Fruit fly (Drosophila melanogaster) whole organism, embryonic: ENCODE results near the gene CG14868.

ENCODE experiments used
- Atf3 ChIP-seq: fragments of 200-800 bp; sonication (Bioruptor generic); optimal IDR thresholded peaks from 3 replicates; lab custom pipeline; 2016; ENCODE audit warnings: missing biosample characterization, missing genetic modification characterization
- CG10431 ChIP-seq: fragments of 200-800 bp; sonication (Bioruptor generic); optimal IDR thresholded peaks from 3 replicates; lab custom pipeline; 2018; ENCODE audit warnings: missing biosample characterization, mild to moderate bottlenecking, missing genetic modification characterization
- CG10654 ChIP-seq: fragments of 200-800 bp; sonication (Bioruptor generic); optimal IDR thresholded peaks from 2 replicates; lab custom pipeline; 2016; ENCODE audit warnings: missing biosample characterization, missing genetic modification characterization
- CG16863 ChIP-seq: fragments of 200-800 bp; sonication (Bioruptor generic); optimal IDR thresholded peaks from 3 replicates; lab custom pipeline; 2016; ENCODE audit warnings: missing biosample characterization, missing genetic modification characterization
- CG17385 ChIP-seq: fragments of 200-800 bp; sonication (Bioruptor generic); optimal IDR thresholded peaks from 3 replicates; lab custom pipeline; 2018; ENCODE audit warnings: missing biosample characterization, mild to moderate bottlenecking, missing genetic modification characterization
- CG2889 ChIP-seq: fragments of 200-800 bp; sonication (Bioruptor generic); IDR thresholded peaks from 3 replicates; pipeline ENCODE4 v1.3.6; 2022; ENCODE audit warnings: missing biosample characterization, missing genetic modification characterization
- CG3407 ChIP-seq: fragments of 200-800 bp; sonication (Bioruptor generic); optimal IDR thresholded peaks from 2 replicates; lab custom pipeline; 2018; ENCODE audit warnings: missing biosample characterization, mild to moderate bottlenecking, missing genetic modification characterization
- CG4617 ChIP-seq: fragments of 200-800 bp; sonication (Bioruptor generic); optimal IDR thresholded peaks from 3 replicates; lab custom pipeline; 2016; ENCODE audit warnings: missing biosample characterization, missing genetic modification characterization, borderline replicate concordance
- CG4854 ChIP-seq: fragments of 200-800 bp; sonication (Bioruptor generic); optimal IDR thresholded peaks from 2 replicates; lab custom pipeline; 2016; ENCODE audit warnings: missing biosample characterization, missing genetic modification characterization, inconsistent platforms
- CG5953 ChIP-seq: fragments of 200-800 bp; sonication (Bioruptor generic); IDR thresholded peaks from 2 replicates; pipeline ENCODE4 v1.3.6; 2022; ENCODE audit warnings: missing biosample characterization, missing genetic modification characterization
- CG6254 ChIP-seq: fragments of 200-800 bp; sonication (Bioruptor generic); optimal IDR thresholded peaks from 3 replicates; lab custom pipeline; 2017; ENCODE audit warnings: mild to moderate bottlenecking, missing biosample characterization, missing genetic modification reagents, missing genetic modification characterization
- CG6791 ChIP-seq: fragments of 200-800 bp; sonication (Bioruptor generic); IDR thresholded peaks from 3 replicates; pipeline ENCODE4 v1.3.6; 2022; ENCODE audit warnings: missing biosample characterization, missing genetic modification characterization; ENCODE audit not compliant: partially characterized antibody
- CG6854 ChIP-seq: fragments of 200-800 bp; sonication (Bioruptor generic); optimal IDR thresholded peaks from 3 replicates; lab custom pipeline; 2017; ENCODE audit warnings: missing biosample characterization, mild to moderate bottlenecking, missing genetic modification characterization
- CG8944 ChIP-seq: fragments of 200-800 bp; sonication (Bioruptor generic); optimal IDR thresholded peaks from 3 replicates; lab custom pipeline; 2016; ENCODE audit warnings: missing biosample characterization, missing genetic modification characterization
- CG9817 ChIP-seq: fragments of 200-800 bp; sonication (Bioruptor generic); optimal IDR thresholded peaks from 2 replicates; lab custom pipeline; 2018; ENCODE audit warnings: missing biosample characterization, mild to moderate bottlenecking, missing genetic modification characterization, moderate library complexity
- CG9876 ChIP-seq: fragments of 200-800 bp; sonication (Bioruptor generic); optimal IDR thresholded peaks from 2 replicates; lab custom pipeline; 2016; ENCODE audit warnings: missing biosample characterization, missing genetic modification characterization
- CHES-1-like ChIP-seq: fragments of 200-800 bp; sonication (Bioruptor generic); optimal IDR thresholded peaks from 2 replicates; lab custom pipeline; 2016; ENCODE audit warnings: missing biosample characterization, missing genetic modification characterization
- CkIIα-i1 ChIP-seq: fragments of 200-800 bp; sonication (Bioruptor generic); IDR thresholded peaks from 2 replicates; pipeline ENCODE4 v1.3.6; 2022; ENCODE audit warnings: missing biosample characterization, missing genetic modification characterization
- E2f1 ChIP-seq: fragments of 200-800 bp; sonication (Bioruptor generic); IDR thresholded peaks from 2 replicates; pipeline ENCODE4 v1.3.6; 2022; ENCODE audit warnings: missing biosample characterization, missing genetic modification characterization
- Hr3 ChIP-seq: fragments of 200-800 bp; sonication (Bioruptor generic); optimal IDR thresholded peaks from 3 replicates; lab custom pipeline; 2016; ENCODE audit warnings: missing biosample characterization, missing genetic modification characterization
- NFAT ChIP-seq: fragments of 200-800 bp; sonication (Bioruptor generic); IDR thresholded peaks from 2 replicates; pipeline ENCODE4 v1.3.6; 2022; ENCODE audit warnings: missing biosample characterization, missing genetic modification characterization
- PHDP ChIP-seq: fragments of 200-800 bp; sonication (Bioruptor generic); optimal IDR thresholded peaks from 3 replicates; lab custom pipeline; 2018; ENCODE audit warnings: missing biosample characterization, mild to moderate bottlenecking, missing genetic modification characterization, moderate library complexity
- Pdp1 ChIP-seq, 2 experiments: fragments of 200-800 bp; sonication (Bioruptor generic); optimal IDR thresholded peaks; 3 replicates each; lab custom pipeline; 2016; ENCODE audit warnings: missing biosample characterization in 2 of 2, missing genetic modification characterization in 2 of 2, mild to moderate bottlenecking in 1 of 2, moderate library complexity in 1 of 2
- Ssrp ChIP-seq: fragments of 200-800 bp; sonication (Bioruptor generic); optimal IDR thresholded peaks from 2 replicates; lab custom pipeline; 2018; ENCODE audit warnings: missing biosample characterization, mild to moderate bottlenecking, missing genetic modification characterization, moderate library complexity
- Stat92E ChIP-seq, 3 experiments: fragments of >200 bp in 2 of 3; fragments of 200-800 bp in 1 of 3; sonication (Bioruptor generic) in 1 of 3; optimal IDR thresholded peaks; 2 replicates each; lab custom pipeline; 2017 to 2019; ENCODE audit warnings: missing biosample characterization in 3 of 3, missing genetic modification characterization in 3 of 3, mild to moderate bottlenecking in 1 of 3, moderate library complexity in 1 of 3
- amos ChIP-seq: fragments of 200-800 bp; sonication (Bioruptor generic); IDR thresholded peaks from 2 replicates; pipeline ENCODE4 v1.3.6; 2022; ENCODE audit warnings: missing biosample characterization, missing genetic modification characterization; ENCODE audit not compliant: partially characterized antibody
- cato ChIP-seq: fragments of 200-800 bp; sonication (Bioruptor generic); optimal IDR thresholded peaks from 2 replicates; lab custom pipeline; 2016; ENCODE audit warnings: missing biosample characterization, missing genetic modification characterization, borderline replicate concordance
- croc ChIP-seq: fragments of 200-800 bp; sonication (Bioruptor generic); conservative IDR thresholded peaks from 3 replicates; pipeline ENCODE4 v1.3.6; 2022; ENCODE audit warnings: missing biosample characterization, missing genetic modification characterization
- crol ChIP-seq: fragments of 200-800 bp; sonication (Bioruptor generic); IDR thresholded peaks from 2 replicates; pipeline ENCODE4 v1.3.6; 2022; ENCODE audit warnings: missing biosample characterization, missing genetic modification characterization
- gfzf ChIP-seq: fragments of 200-800 bp; sonication (Bioruptor generic); optimal IDR thresholded peaks from 2 replicates; lab custom pipeline; 2016; ENCODE audit warnings: missing biosample characterization, mild to moderate bottlenecking, missing genetic modification characterization, moderate library complexity
- insv ChIP-seq, 2 experiments: fragments of 200-800 bp; sonication (Bioruptor generic); optimal IDR thresholded peaks; 3 replicates each; lab custom pipeline; 2016 to 2018; ENCODE audit warnings: missing biosample characterization in 2 of 2, missing genetic modification characterization in 2 of 2
- kay ChIP-seq: fragments of 200-800 bp; sonication (Bioruptor generic); optimal IDR thresholded peaks from 2 replicates; lab custom pipeline; 2016; ENCODE audit warnings: missing biosample characterization, missing genetic modification characterization
- ken ChIP-seq: fragments of 200-800 bp; sonication (Bioruptor generic); IDR thresholded peaks from 3 replicates; pipeline ENCODE4 v1.3.6; 2022; ENCODE audit warnings: missing biosample characterization, missing genetic modification characterization
- nom ChIP-seq: fragments of 200-800 bp; sonication (Bioruptor generic); optimal IDR thresholded peaks from 2 replicates; lab custom pipeline; 2017; ENCODE audit warnings: missing biosample characterization, missing genetic modification characterization, mild to moderate bottlenecking, moderate library complexity, missing genetic modification reagents
- org-1 ChIP-seq: fragments of 200-800 bp; sonication (Bioruptor generic); optimal IDR thresholded peaks from 2 replicates; lab custom pipeline; 2017; ENCODE audit warnings: missing biosample characterization, missing genetic modification characterization
- pan ChIP-seq, 4 experiments: fragments of >200 bp in 3 of 4; fragments of 200-800 bp in 1 of 4; sonication (Bioruptor generic) in 1 of 4; optimal IDR thresholded peaks in 3 of 4; IDR thresholded peaks in 1 of 4; 2 replicates each; pipeline versions ENCODE4 v1.3.6 to Lab custom; 2017 to 2022; ENCODE audit warnings: missing biosample characterization in 2 of 4, missing genetic modification characterization in 2 of 4, mixed read lengths in 1 of 4
- pb ChIP-seq: fragments of 200-800 bp; sonication (Bioruptor generic); optimal IDR thresholded peaks from 3 replicates; lab custom pipeline; 2016; ENCODE audit warnings: missing biosample characterization, missing genetic modification characterization
- prd ChIP-seq, 3 experiments: fragments of >200 bp in 2 of 3; fragments of 200-800 bp in 1 of 3; sonication (Bioruptor generic) in 1 of 3; optimal IDR thresholded peaks in 2 of 3; IDR thresholded peaks in 1 of 3; 2 replicates in 2 of 3; 3 replicates in 1 of 3; pipeline versions ENCODE4 v1.3.6 to Lab custom; 2017 to 2022; ENCODE audit warnings: missing biosample characterization in 1 of 3, missing genetic modification characterization in 1 of 3
- pzg ChIP-seq: fragments of 200-800 bp; sonication (Bioruptor generic); optimal IDR thresholded peaks from 3 replicates; lab custom pipeline; 2018; ENCODE audit warnings: missing biosample characterization, mild to moderate bottlenecking, missing genetic modification characterization, moderate library complexity
- ranshi ChIP-seq: fragments of 200-800 bp; sonication (Bioruptor generic); IDR thresholded peaks from 2 replicates; pipeline ENCODE4 v1.3.6; 2022; ENCODE audit warnings: missing biosample characterization, missing genetic modification characterization
- sisA ChIP-seq: fragments of 200-800 bp; sonication (Bioruptor generic); IDR thresholded peaks from 2 replicates; pipeline ENCODE4 v1.3.6; 2022; ENCODE audit warnings: missing biosample characterization, missing genetic modification characterization
- sob ChIP-seq: fragments of 200-800 bp; sonication (Bioruptor generic); IDR thresholded peaks from 2 replicates; pipeline ENCODE4 v1.3.6; 2022; ENCODE audit warnings: missing biosample characterization, missing genetic modification characterization
- sqz ChIP-seq: fragments of 200-800 bp; sonication (Bioruptor generic); optimal IDR thresholded peaks from 3 replicates; lab custom pipeline; 2018; ENCODE audit warnings: missing biosample characterization, mild to moderate bottlenecking, missing genetic modification characterization
- twi ChIP-seq: fragments of 200-800 bp; optimal IDR thresholded peaks from 2 replicates; lab custom pipeline; 2019; ENCODE audit warnings: missing biosample characterization, mild to moderate bottlenecking, missing genetic modification characterization, moderate library complexity
- tx ChIP-seq: fragments of 200-800 bp; sonication (Bioruptor generic); optimal IDR thresholded peaks from 2 replicates; lab custom pipeline; 2016; ENCODE audit warnings: missing biosample characterization, missing genetic modification characterization
- unc-4 ChIP-seq: fragments of 200-800 bp; sonication (Bioruptor generic); IDR thresholded peaks from 2 replicates; pipeline ENCODE4 v1.3.6; 2022; ENCODE audit warnings: missing biosample characterization, missing genetic modification characterization; ENCODE audit not compliant: partially characterized antibody
- vvl ChIP-seq: fragments of 200-800 bp; sonication (Bioruptor generic); IDR thresholded peaks from 2 replicates; pipeline ENCODE4 v1.3.6; 2022; ENCODE audit warnings: missing biosample characterization, missing genetic modification characterization
- zf30C ChIP-seq: fragments of 200-800 bp; sonication (Bioruptor generic); optimal IDR thresholded peaks from 3 replicates; lab custom pipeline; 2018; ENCODE audit warnings: missing biosample characterization, mild to moderate bottlenecking, missing genetic modification characterization

The CG14868 gene

DNA sequence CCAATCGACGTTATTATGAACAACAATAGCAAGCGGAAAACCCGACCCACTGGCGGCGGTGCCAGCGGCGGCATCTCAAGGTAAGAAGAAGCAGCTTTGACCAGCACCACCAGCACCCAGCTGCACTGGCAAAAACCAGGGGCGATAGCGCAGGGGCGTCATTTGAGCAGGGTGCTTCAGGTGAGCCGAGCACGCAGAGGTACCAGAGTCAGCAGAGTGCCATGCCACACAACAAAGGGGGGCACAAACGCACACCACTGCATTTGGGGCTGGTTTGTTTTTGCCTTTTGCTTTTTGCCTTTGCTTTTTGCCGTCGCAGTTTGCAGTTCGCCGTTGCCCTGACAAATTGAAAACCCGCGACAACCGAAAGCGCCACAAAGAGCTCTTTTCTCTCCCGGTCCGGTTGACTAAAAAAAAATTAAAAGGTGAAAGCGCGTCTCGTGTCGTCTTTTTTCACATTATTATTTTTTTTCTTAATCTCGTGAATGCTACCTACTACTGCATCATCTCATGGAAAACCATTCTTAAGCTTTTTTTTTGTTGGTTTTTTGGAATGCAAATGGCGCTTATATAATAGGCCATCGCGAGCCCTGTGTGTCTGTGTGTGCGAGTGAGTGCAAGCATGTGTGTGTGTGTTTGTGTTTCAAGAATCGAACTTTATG lies 39.5 kb upstream of the CG14868 start (continued):
- no peak for TF ChIP-seq prd (optimal IDR thresholded peaks at IDR 0.05; lab: Kevin White, UChicago)
- peak; percentile 23; the same call in 1 of the 3 replicates for TF ChIP-seq prd (GFP tag; IDR thresholded peaks at IDR 0.05; lab: Robert Waterston, UW)
- no peak for TF ChIP-seq insv (GFP tag; optimal IDR thresholded peaks at IDR 0.05; lab: Kevin White, UChicago)
- TF ChIP-seq org-1 (GFP tag; lab: Kevin White, UChicago) = no peak
- TF ChIP-seq NFAT = no peak
- no peak for TF ChIP-seq CG9817 (tag; lab: Kevin White, UChicago)
- TF ChIP-seq sisA (GFP tag; lab: Robert Waterston, UW) = peak; percentile 41; the same call in 1 of the 2 replicates
- TF ChIP-seq CG10431 (GFP tag; lab: Kevin White, UChicago) = peak; percentile 22
- no peak for TF ChIP-seq CG9876 (GFP tag; lab: Kevin White, UChicago)
- TF ChIP-seq pb (GFP tag; lab: Kevin White, UChicago) = no peak
- 0 out of 2 replicates have a peak, but pooled peaks have one; percentile 17 for TF ChIP-seq sob (GFP tag; lab: Robert Waterston, UW)
- no peak for TF ChIP-seq ranshi
- no peak for TF ChIP-seq gfzf
- no peak for TF ChIP-seq CG10654 (GFP tag; lab: Kevin White, UChicago)
- TF ChIP-seq pan (optimal IDR thresholded peaks at IDR 0.05; lab: Kevin White, UChicago) = no peak
- peak in 1 of 2 experiments; percentile 13 for TF ChIP-seq pan (GFP tag; optimal IDR thresholded peaks at IDR 0.05 in 1 of 2, IDR thresholded peaks at IDR 0.05 in 1 of 2)
- no peak for TF ChIP-seq crol (GFP tag; lab: Robert Waterston, UW)
- no peak for TF ChIP-seq pzg (GFP tag; lab: Kevin White, UChicago)
- TF ChIP-seq Stat92E (GFP tag; optimal IDR thresholded peaks at IDR 0.05; lab: Kevin White, UChicago) = no peak
- TF ChIP-seq amos (GFP tag; lab: Robert Waterston, UW) = no peak
- TF ChIP-seq CG4617 (GFP tag; lab: Kevin White, UChicago) = no peak
- no peak for TF ChIP-seq Atf3
- no peak for TF ChIP-seq CG2889 (GFP tag; lab: Robert Waterston, UW)
- TF ChIP-seq twi (tag; lab: Kevin White, UChicago) = no peak
- TF ChIP-seq tx (GFP tag; lab: Kevin White, UChicago) = no peak
- peak in 1 of 2 experiments; percentile 93 for TF ChIP-seq Pdp1 (GFP tag; optimal IDR thresholded peaks at IDR 0.05; lab: Kevin White, UChicago)
- TF ChIP-seq sqz (GFP tag; lab: Kevin White, UChicago) = peak; percentile 68
- TF ChIP-seq CG6791 (GFP tag; lab: Robert Waterston, UW) = no peak
- TF ChIP-seq CG17385 = peak; percentile 37
- TF ChIP-seq croc (GFP tag; lab: Robert Waterston, UW) = no peak
- peak; percentile 6 for TF ChIP-seq CG6254 (GFP tag; lab: Kevin White, UChicago)
- TF ChIP-seq CkIIα-i1 = no peak
- no peak for TF ChIP-seq vvl
- peak; percentile 57 for TF ChIP-seq zf30C (GFP tag; lab: Kevin White, UChicago)
- TF ChIP-seq Hr3 (GFP tag; lab: Kevin White, UChicago) = no peak
- TF ChIP-seq CG3407 (GFP tag; lab: Kevin White, UChicago) = no peak
- TF ChIP-seq E2f1 = no peak
- TF ChIP-seq kay (GFP tag; lab: Kevin White, UChicago) = no peak
- TF ChIP-seq CG16863 (GFP tag; lab: Kevin White, UChicago) = no peak
- no peak for TF ChIP-seq cato (GFP tag; lab: Kevin White, UChicago)
- TF ChIP-seq nom (GFP tag; lab: Kevin White, UChicago) = peak; percentile 17
- 0 out of 2 replicates have a peak, but pooled peaks have one; percentile 8 for TF ChIP-seq CG5953 (GFP tag; lab: Robert Waterston, UW)
- TF ChIP-seq unc-4 (GFP tag; lab: Robert Waterston, UW) = no peak
- TF ChIP-seq PHDP (tag; lab: Kevin White, UChicago) = no peak
- no peak for TF ChIP-seq CG8944 (GFP tag; lab: Kevin White, UChicago)
- TF ChIP-seq ken (GFP tag; lab: Robert Waterston, UW) = 0 out of 3 replicates have a peak, but pooled peaks have one; percentile 19
- no peak for TF ChIP-seq CG4854 (GFP tag; lab: Kevin White, UChicago)
- TF ChIP-seq CHES-1-like = no peak
- TF ChIP-seq CG6854 = no peak
- no peak for TF ChIP-seq Ssrp
